Worm (Caenorhabditis elegans) whole organism, L3 larva: ENCODE results near the gene F21D5.7.

Source experiments
- ZK546.5 ChIP-seq: sonication (generic microtip); optimal IDR thresholded peaks from 2 replicates; lab custom pipeline; 2017; ENCODE audit warnings: missing biosample characterization, missing genetic modification characterization
- ama-1 ChIP-seq: fragments of 150-350 bp; optimal IDR thresholded peaks from 2 replicates; lab custom pipeline; 2018
- ceh-16 ChIP-seq: sonication (generic microtip); optimal IDR thresholded peaks from 2 replicates; lab custom pipeline; 2017; ENCODE audit warnings: missing biosample characterization, missing genetic modification characterization
- ceh-28 ChIP-seq: fragments of 150-350 bp; optimal IDR thresholded peaks from 2 replicates; lab custom pipeline; 2014; ENCODE audit warnings: missing biosample characterization, missing genetic modification reagents, missing genetic modification characterization
- ceh-82 ChIP-seq: fragments of 150-350 bp; optimal IDR thresholded peaks from 2 replicates; lab custom pipeline; 2014; ENCODE audit warnings: missing biosample characterization, missing genetic modification characterization
- ceh-9 ChIP-seq: sonication (generic microtip); optimal IDR thresholded peaks from 2 replicates; lab custom pipeline; 2018; ENCODE audit warnings: missing biosample characterization, missing genetic modification characterization
- daf-12 ChIP-seq: fragments of 150-350 bp; optimal IDR thresholded peaks from 2 replicates; lab custom pipeline; 2014; ENCODE audit warnings: missing biosample characterization, missing genetic modification reagents, missing genetic modification characterization
- egl-27 ChIP-seq: sonication (generic microtip); optimal IDR thresholded peaks from 4 replicates; lab custom pipeline; 2017; ENCODE audit warnings: missing biosample characterization, missing genetic modification reagents, missing genetic modification characterization
- egl-5 ChIP-seq: fragments of 150-350 bp; optimal IDR thresholded peaks from 2 replicates; lab custom pipeline; 2017; ENCODE audit warnings: missing biosample characterization, missing genetic modification reagents, missing genetic modification characterization, inconsistent platforms
- elt-1 ChIP-seq: fragments of 150-350 bp; optimal IDR thresholded peaks from 2 replicates; lab custom pipeline; 2014; ENCODE audit warnings: missing biosample characterization, missing genetic modification characterization
- fkh-10 ChIP-seq: sonication (generic microtip); optimal IDR thresholded peaks from 2 replicates; lab custom pipeline; 2017; ENCODE audit warnings: missing biosample characterization, missing genetic modification reagents, missing genetic modification characterization
- fkh-2 ChIP-seq: fragments of 150-350 bp; optimal IDR thresholded peaks from 2 replicates; lab custom pipeline; 2014; ENCODE audit warnings: missing biosample characterization, missing genetic modification reagents, missing genetic modification characterization
- fos-1 ChIP-seq: fragments of 150-350 bp; optimal IDR thresholded peaks from 2 replicates; lab custom pipeline; 2014; ENCODE audit warnings: missing biosample characterization, missing genetic modification characterization
- hmg-11 ChIP-seq: sonication (generic microtip); optimal IDR thresholded peaks from 2 replicates; lab custom pipeline; 2016; ENCODE audit warnings: missing genetic modification characterization, missing compliant biosample characterization
- lin-39 ChIP-seq: fragments of 150-350 bp; optimal IDR thresholded peaks from 2 replicates; lab custom pipeline; 2018; ENCODE audit warnings: missing biosample characterization, missing genetic modification reagents, missing genetic modification characterization
- lsy-12 ChIP-seq: sonication (generic microtip); optimal IDR thresholded peaks from 2 replicates; lab custom pipeline; 2016; ENCODE audit warnings: mild to moderate bottlenecking, missing genetic modification characterization, missing compliant biosample characterization
- mdl-1 ChIP-seq: fragments of 150-350 bp; optimal IDR thresholded peaks from 2 replicates; lab custom pipeline; 2014; ENCODE audit warnings: missing biosample characterization, missing genetic modification characterization
- mml-1 ChIP-seq: fragments of 150-350 bp; sonication (generic microtip); optimal IDR thresholded peaks from 3 replicates; lab custom pipeline; 2014; ENCODE audit warnings: missing biosample characterization, missing genetic modification characterization
- nfya-1 ChIP-seq: sonication (generic microtip); optimal IDR thresholded peaks from 2 replicates; lab custom pipeline; 2017; ENCODE audit warnings: missing genetic modification characterization, mild to moderate bottlenecking, missing compliant biosample characterization, antibody characterized with exemption, moderate library complexity; ENCODE audit not compliant: insufficient read depth
- nhr-11 ChIP-seq: fragments of 150-350 bp; optimal IDR thresholded peaks from 2 replicates; lab custom pipeline; 2014; ENCODE audit warnings: missing biosample characterization, missing genetic modification characterization
- nhr-12 ChIP-seq: fragments of 150-350 bp; optimal IDR thresholded peaks from 2 replicates; lab custom pipeline; 2014; ENCODE audit warnings: missing biosample characterization, missing genetic modification characterization
- nhr-237 ChIP-seq: fragments of 150-350 bp; optimal IDR thresholded peaks from 2 replicates; lab custom pipeline; 2014; ENCODE audit warnings: missing biosample characterization, missing genetic modification characterization
- nhr-25 ChIP-seq: sonication (generic microtip); optimal IDR thresholded peaks from 2 replicates; lab custom pipeline; 2017; ENCODE audit warnings: missing biosample characterization, missing genetic modification characterization
- nhr-28 ChIP-seq: fragments of 150-350 bp; optimal IDR thresholded peaks from 2 replicates; lab custom pipeline; 2014; ENCODE audit warnings: missing biosample characterization, missing genetic modification characterization
- nhr-67 ChIP-seq: fragments of 150-350 bp; optimal IDR thresholded peaks from 2 replicates; lab custom pipeline; 2014; ENCODE audit warnings: missing biosample characterization, missing genetic modification characterization
- pha-4 ChIP-seq: fragments of 150-350 bp; optimal IDR thresholded peaks from 2 replicates; lab custom pipeline; 2014; ENCODE audit warnings: missing biosample characterization, missing genetic modification reagents, missing genetic modification characterization
- pqm-1 ChIP-seq: fragments of 150-350 bp; optimal IDR thresholded peaks from 2 replicates; lab custom pipeline; 2017; ENCODE audit warnings: missing biosample characterization, missing genetic modification characterization, inconsistent platforms
- unc-39 ChIP-seq: sonication (generic microtip); optimal IDR thresholded peaks from 4 replicates; lab custom pipeline; 2017; ENCODE audit warnings: missing biosample characterization, missing genetic modification characterization
- unc-62 ChIP-seq: fragments of 150-350 bp; sonication (generic microtip); optimal IDR thresholded peaks from 4 replicates; lab custom pipeline; 2014; ENCODE audit warnings: missing biosample characterization, missing genetic modification reagents, missing genetic modification characterization
- zag-1 ChIP-seq: fragments of 150-350 bp; optimal IDR thresholded peaks from 2 replicates; lab custom pipeline; 2014; ENCODE audit warnings: missing biosample characterization, missing genetic modification characterization
- ztf-11 ChIP-seq: fragments of 150-350 bp; optimal IDR thresholded peaks from 2 replicates; lab custom pipeline; 2014; ENCODE audit warnings: missing biosample characterization, missing genetic modification characterization

Gene F21D5.7

ce11 chrIV:8708046-8708445 lies 35.5 kb downstream of the F21D5.7 start:
- no peak for TF ChIP-seq ceh-82 (tag; lab: Kevin White, UChicago)
- no peak for TF ChIP-seq nfya-1
- TF ChIP-seq nhr-67 (tag; lab: Kevin White, UChicago), result no peak
- TF ChIP-seq unc-62 (GFP tag; lab: Kevin White, UChicago), result no peak
- no peak for TF ChIP-seq nhr-12 (tag; lab: Kevin White, UChicago)
- TF ChIP-seq unc-39, result no peak
- TF ChIP-seq nhr-28 (tag; lab: Kevin White, UChicago), result no peak
- TF ChIP-seq nhr-11 (tag; lab: Kevin White, UChicago), result no peak
- no peak for TF ChIP-seq nhr-25
- TF ChIP-seq ztf-11, result no peak
- TF ChIP-seq mml-1 (tag; lab: Kevin White, UChicago), result no peak
- no peak for TF ChIP-seq ceh-9 (tag; lab: Kevin White, UChicago)
- no peak for TF ChIP-seq pha-4 (tag; lab: Kevin White, UChicago)
- no peak for TF ChIP-seq mdl-1 (tag; lab: Kevin White, UChicago)
- TF ChIP-seq fkh-2 (tag; lab: Kevin White, UChicago), result no peak
- TF ChIP-seq egl-5 (tag; lab: Kevin White, UChicago), result no peak
- no peak for TF ChIP-seq zag-1 (tag; lab: Kevin White, UChicago)
- TF ChIP-seq daf-12 (tag; lab: Kevin White, UChicago), result no peak
- no peak for TF ChIP-seq elt-1 (tag; lab: Kevin White, UChicago)
- no peak for TF ChIP-seq ama-1 (lab: Kevin White, UChicago)
- TF ChIP-seq, all 47 proteins: peak for 0

ce11 chrIV:8705504-8705903 lies 38.0 kb downstream of the F21D5.7 start, which contains the start of gene H23L24.4:
Gene H23L24.4, minus strand, starts transcription at chrIV:8705604.
- TF ChIP-seq ceh-28 (tag; lab: Kevin White, UChicago) (no peak), hmg-11 (no peak), fkh-10 (GFP tag; lab: Kevin White, UChicago) (no peak), nhr-11 (tag; lab: Kevin White, UChicago) (no peak), pha-4 (tag; lab: Kevin White, UChicago) (no peak), egl-5 (tag; lab: Kevin White, UChicago) (no peak), nfya-1 (no peak), nhr-28 (tag; lab: Kevin White, UChicago) (no peak), ceh-16 (tag; lab: Kevin White, UChicago) (no peak), mdl-1 (tag; lab: Kevin White, UChicago) (no peak), zag-1 (tag; lab: Kevin White, UChicago) (no peak), nhr-237 (tag; lab: Kevin White, UChicago) (no peak)

ce11 chrIV:8697436-8697835 lies 46.1 kb downstream of the F21D5.7 start, which contains the start of gene ttll-11:
Gene ttll-11, plus strand, starts transcription at chrIV:8697736.
- TF ChIP-seq egl-27 (tag; lab: Kevin White, UChicago) (no peak), mml-1 (tag; lab: Kevin White, UChicago) (no peak), nfya-1 (no peak), fkh-10 (GFP tag; lab: Kevin White, UChicago) (no peak), fos-1 (tag; lab: Kevin White, UChicago) (no peak), ceh-9 (tag; lab: Kevin White, UChicago) (no peak), lin-39 (tag; lab: Kevin White, UChicago) (no peak), ZK546.5 (no peak), pqm-1 (tag; lab: Kevin White, UChicago) (no peak), lsy-12 (tag; lab: Kevin White, UChicago) (no peak)
